Fruit fly (Drosophila melanogaster) whole organism, embryonic: ENCODE results near the gene sesB.

ENCODE experiments used
- Adf1 ChIP-seq: fragments of 200-800 bp; sonication (Bioruptor generic); IDR thresholded peaks from 2 replicates; pipeline ENCODE4 v1.3.6; 2022; ENCODE audit warnings: missing biosample characterization, missing genetic modification characterization
- BtbVII ChIP-seq: fragments of 200-800 bp; sonication (Bioruptor generic); optimal IDR thresholded peaks from 3 replicates; lab custom pipeline; 2017; ENCODE audit warnings: missing biosample characterization, mild to moderate bottlenecking, missing genetic modification characterization
- Bteb2 ChIP-seq: fragments of 200-800 bp; sonication (Bioruptor generic); optimal IDR thresholded peaks from 2 replicates; lab custom pipeline; 2016; ENCODE audit warnings: missing biosample characterization, missing genetic modification characterization
- CG10274 ChIP-seq: fragments of 200-800 bp; sonication (Bioruptor generic); optimal IDR thresholded peaks from 3 replicates; lab custom pipeline; 2017; ENCODE audit warnings: missing biosample characterization, mild to moderate bottlenecking, missing genetic modification characterization
- CG11723 ChIP-seq: fragments of 200-800 bp; sonication (Bioruptor generic); optimal IDR thresholded peaks from 2 replicates; lab custom pipeline; 2017; ENCODE audit warnings: missing biosample characterization, mild to moderate bottlenecking, missing genetic modification characterization
- CG12219 ChIP-seq: fragments of 200-800 bp; sonication (Bioruptor generic); optimal IDR thresholded peaks from 3 replicates; lab custom pipeline; 2018; ENCODE audit warnings: missing biosample characterization, mild to moderate bottlenecking, missing genetic modification characterization
- CG12659 ChIP-seq: fragments of 200-800 bp; sonication (Bioruptor generic); optimal IDR thresholded peaks from 3 replicates; lab custom pipeline; 2017; ENCODE audit warnings: mild to moderate bottlenecking, missing biosample characterization, missing genetic modification reagents, missing genetic modification characterization
- CG12744 ChIP-seq: fragments of 200-800 bp; sonication (Bioruptor generic); optimal IDR thresholded peaks from 2 replicates; lab custom pipeline; 2016; ENCODE audit warnings: missing biosample characterization, missing genetic modification characterization
- CG12942 ChIP-seq: fragments of 200-800 bp; sonication (Bioruptor generic); optimal IDR thresholded peaks from 3 replicates; lab custom pipeline; 2016; ENCODE audit warnings: missing biosample characterization, missing genetic modification characterization
- CG13296 ChIP-seq: fragments of 200-800 bp; sonication (Bioruptor generic); optimal IDR thresholded peaks from 3 replicates; lab custom pipeline; 2018; ENCODE audit warnings: missing biosample characterization, mild to moderate bottlenecking, missing genetic modification characterization
- CG14965 ChIP-seq: fragments of 200-800 bp; sonication (Bioruptor generic); optimal IDR thresholded peaks from 2 replicates; lab custom pipeline; 2016; ENCODE audit warnings: missing biosample characterization, missing genetic modification characterization, borderline replicate concordance
- CG15073 ChIP-seq: fragments of 200-800 bp; sonication (Bioruptor generic); optimal IDR thresholded peaks from 2 replicates; lab custom pipeline; 2016; ENCODE audit warnings: missing biosample characterization, missing genetic modification characterization
- CG17612 ChIP-seq: fragments of 200-800 bp; sonication (Bioruptor generic); IDR thresholded peaks from 2 replicates; pipeline ENCODE4 v1.3.6; 2022; ENCODE audit warnings: missing biosample characterization, missing genetic modification characterization
- CG2120 ChIP-seq: fragments of 200-800 bp; sonication (Bioruptor generic); optimal IDR thresholded peaks from 3 replicates; lab custom pipeline; 2016; ENCODE audit warnings: missing biosample characterization, missing genetic modification characterization
- CG30431 ChIP-seq: fragments of 200-800 bp; sonication (Bioruptor generic); optimal IDR thresholded peaks from 2 replicates; lab custom pipeline; 2017; ENCODE audit warnings: missing biosample characterization, missing genetic modification characterization
- CG4730 ChIP-seq: fragments of 200-800 bp; sonication (Bioruptor generic); IDR thresholded peaks from 2 replicates; pipeline ENCODE4 v1.3.6; 2022; ENCODE audit warnings: missing biosample characterization, missing genetic modification characterization
- CG5953 ChIP-seq: fragments of 200-800 bp; sonication (Bioruptor generic); IDR thresholded peaks from 2 replicates; pipeline ENCODE4 v1.3.6; 2022; ENCODE audit warnings: missing biosample characterization, missing genetic modification characterization
- CG7372 ChIP-seq: fragments of 200-800 bp; sonication (Bioruptor generic); IDR thresholded peaks from 2 replicates; pipeline ENCODE4 v1.3.6; 2022; ENCODE audit warnings: missing biosample characterization, missing genetic modification characterization
- CG8089 ChIP-seq: fragments of 200-800 bp; sonication (Bioruptor generic); optimal IDR thresholded peaks from 3 replicates; lab custom pipeline; 2016; ENCODE audit warnings: missing biosample characterization, missing genetic modification characterization
- CG8944 ChIP-seq: fragments of 200-800 bp; sonication (Bioruptor generic); optimal IDR thresholded peaks from 3 replicates; lab custom pipeline; 2016; ENCODE audit warnings: missing biosample characterization, missing genetic modification characterization
- CG9727 ChIP-seq: fragments of 200-800 bp; sonication (Bioruptor generic); optimal IDR thresholded peaks from 3 replicates; lab custom pipeline; 2017; ENCODE audit warnings: missing biosample characterization, mild to moderate bottlenecking, missing genetic modification characterization
- Camta ChIP-seq: fragments of 200-800 bp; sonication (Bioruptor generic); optimal IDR thresholded peaks from 2 replicates; lab custom pipeline; 2016; ENCODE audit warnings: missing biosample characterization, missing genetic modification characterization
- D ChIP-seq, 2 experiments: fragments of 200-800 bp in 1 of 2; fragments of >200 bp in 1 of 2; sonication (Bioruptor generic) in 1 of 2; optimal IDR thresholded peaks; 2 replicates in 1 of 2; 3 replicates in 1 of 2; lab custom pipeline; 2017; ENCODE audit warnings: mild to moderate bottlenecking in 1 of 2, missing biosample characterization in 1 of 2, missing genetic modification characterization in 1 of 2, missing genetic modification reagents in 1 of 2
- D19B ChIP-seq: fragments of 200-800 bp; sonication (Bioruptor generic); optimal IDR thresholded peaks from 2 replicates; lab custom pipeline; 2017; ENCODE audit warnings: missing biosample characterization, mild to moderate bottlenecking, missing genetic modification characterization
- Doc3 ChIP-seq: fragments of 200-800 bp; sonication (Bioruptor generic); IDR thresholded peaks from 3 replicates; pipeline ENCODE4 v1.3.6; 2022; ENCODE audit warnings: missing biosample characterization, missing genetic modification characterization; ENCODE audit not compliant: partially characterized antibody
- HmgZ ChIP-seq: fragments of 200-800 bp; sonication (Bioruptor generic); optimal IDR thresholded peaks from 2 replicates; lab custom pipeline; 2018; ENCODE audit warnings: missing biosample characterization, mild to moderate bottlenecking, missing genetic modification characterization
- Hmr ChIP-seq: fragments of 200-800 bp; sonication (Bioruptor generic); optimal IDR thresholded peaks from 3 replicates; lab custom pipeline; 2017; ENCODE audit warnings: mild to moderate bottlenecking, missing biosample characterization, missing genetic modification reagents, missing genetic modification characterization
- Oli ChIP-seq: fragments of 200-800 bp; sonication (Bioruptor generic); optimal IDR thresholded peaks from 2 replicates; lab custom pipeline; 2018; ENCODE audit warnings: missing biosample characterization, mild to moderate bottlenecking, missing genetic modification characterization, moderate library complexity
- Scr ChIP-seq: fragments of 200-800 bp; sonication (Bioruptor generic); IDR thresholded peaks from 2 replicates; pipeline ENCODE4 v1.3.6; 2022; ENCODE audit warnings: missing biosample characterization, missing genetic modification characterization; ENCODE audit not compliant: partially characterized antibody
- Side ChIP-seq: fragments of 200-800 bp; sonication (Bioruptor generic); optimal IDR thresholded peaks from 2 replicates; lab custom pipeline; 2016; ENCODE audit warnings: missing biosample characterization, missing genetic modification characterization
- Six4 ChIP-seq: fragments of 200-800 bp; sonication (Bioruptor generic); optimal IDR thresholded peaks from 2 replicates; lab custom pipeline; 2016; ENCODE audit warnings: missing biosample characterization, missing genetic modification characterization
- Sox100B ChIP-seq: fragments of 200-800 bp; sonication (Bioruptor generic); optimal IDR thresholded peaks from 3 replicates; lab custom pipeline; 2018; ENCODE audit warnings: missing biosample characterization, mild to moderate bottlenecking, missing genetic modification characterization
- az2 ChIP-seq: fragments of 200-800 bp; sonication (Bioruptor generic); optimal IDR thresholded peaks from 3 replicates; lab custom pipeline; 2016; ENCODE audit warnings: missing biosample characterization, missing genetic modification characterization
- bigmax ChIP-seq: fragments of 200-800 bp; sonication (Bioruptor generic); optimal IDR thresholded peaks from 2 replicates; lab custom pipeline; 2018; ENCODE audit warnings: missing biosample characterization, mild to moderate bottlenecking, missing genetic modification characterization
- bsh ChIP-seq, 2 experiments: fragments of 200-800 bp; sonication (Bioruptor generic); optimal IDR thresholded peaks; 2 replicates each; lab custom pipeline; 2017 to 2018; ENCODE audit warnings: mild to moderate bottlenecking in 2 of 2, missing biosample characterization in 2 of 2, missing genetic modification characterization in 2 of 2, moderate library complexity in 1 of 2
- chinmo ChIP-seq: fragments of 200-800 bp; sonication (Bioruptor generic); IDR thresholded peaks from 4 replicates; pipeline ENCODE4 v1.3.6; 2022; ENCODE audit warnings: missing biosample characterization, missing genetic modification characterization; ENCODE audit not compliant: partially characterized antibody
- dpn ChIP-seq, 2 experiments: fragments of 200-800 bp; sonication (Bioruptor generic); optimal IDR thresholded peaks; 3 replicates each; lab custom pipeline; 2016; ENCODE audit warnings: missing biosample characterization in 2 of 2, missing genetic modification characterization in 2 of 2
- eyg ChIP-seq: fragments of 200-800 bp; sonication (Bioruptor generic); optimal IDR thresholded peaks from 3 replicates; lab custom pipeline; 2016; ENCODE audit warnings: missing biosample characterization, missing genetic modification characterization
- fd102C ChIP-seq: fragments of 200-800 bp; sonication (Bioruptor generic); optimal IDR thresholded peaks from 2 replicates; lab custom pipeline; 2018; ENCODE audit warnings: missing biosample characterization, mild to moderate bottlenecking, missing genetic modification characterization, moderate library complexity
- ind ChIP-seq: fragments of 200-800 bp; sonication (Bioruptor generic); optimal IDR thresholded peaks from 3 replicates; lab custom pipeline; 2016; ENCODE audit warnings: missing biosample characterization, missing genetic modification characterization
- lmd ChIP-seq: fragments of 200-800 bp; sonication (Bioruptor generic); IDR thresholded peaks from 2 replicates; pipeline ENCODE4 v1.3.6; 2022; ENCODE audit warnings: missing biosample characterization, missing genetic modification characterization
- lov ChIP-seq, 2 experiments: fragments of 200-800 bp in 1 of 2; fragments of >200 bp in 1 of 2; sonication (Bioruptor generic) in 1 of 2; IDR thresholded peaks in 1 of 2; optimal IDR thresholded peaks in 1 of 2; 2 replicates in 1 of 2; 3 replicates in 1 of 2; pipeline versions ENCODE4 v1.3.6 to Lab custom; 2017 to 2022; ENCODE audit warnings: missing biosample characterization in 1 of 2, missing genetic modification characterization in 1 of 2
- pho ChIP-seq: fragments of 200-800 bp; sonication (Bioruptor generic); optimal IDR thresholded peaks from 2 replicates; lab custom pipeline; 2016; ENCODE audit warnings: missing biosample characterization, missing genetic modification characterization
- pnt ChIP-seq: fragments of 200-800 bp; sonication (Bioruptor generic); optimal IDR thresholded peaks from 3 replicates; lab custom pipeline; 2016; ENCODE audit warnings: missing biosample characterization, missing genetic modification characterization
- psq ChIP-seq: fragments of 200-800 bp; sonication (Bioruptor generic); optimal IDR thresholded peaks from 2 replicates; lab custom pipeline; 2017; ENCODE audit warnings: missing biosample characterization, missing genetic modification characterization
- sc ChIP-seq, 3 experiments: fragments of >200 bp in 2 of 3; fragments of 200-800 bp in 1 of 3; sonication (Bioruptor generic) in 1 of 3; optimal IDR thresholded peaks; 2 replicates in 2 of 3; 3 replicates in 1 of 3; lab custom pipeline; 2017; ENCODE audit warnings: mild to moderate bottlenecking in 1 of 3, missing biosample characterization in 1 of 3, missing genetic modification characterization in 1 of 3, missing genetic modification reagents in 1 of 3
- sens ChIP-seq: fragments of 200-800 bp; sonication (Bioruptor generic); peaks from one replicate; lab custom pipeline; 2016; ENCODE audit warnings: missing biosample characterization, missing genetic modification characterization
- so ChIP-seq: fragments of 200-800 bp; sonication (Bioruptor generic); IDR thresholded peaks from 3 replicates; pipeline ENCODE4 v1.3.6; 2022; ENCODE audit warnings: missing biosample characterization, missing genetic modification characterization
- tap ChIP-seq: fragments of 200-800 bp; optimal IDR thresholded peaks from 3 replicates; lab custom pipeline; 2019; ENCODE audit warnings: missing biosample characterization, mild to moderate bottlenecking, missing genetic modification characterization, moderate library complexity
- usp ChIP-seq: fragments of >200 bp; optimal IDR thresholded peaks from 2 replicates; lab custom pipeline; 2017; ENCODE audit warnings: missing biosample characterization, missing genetic modification characterization

Gene sesB

DNA sequence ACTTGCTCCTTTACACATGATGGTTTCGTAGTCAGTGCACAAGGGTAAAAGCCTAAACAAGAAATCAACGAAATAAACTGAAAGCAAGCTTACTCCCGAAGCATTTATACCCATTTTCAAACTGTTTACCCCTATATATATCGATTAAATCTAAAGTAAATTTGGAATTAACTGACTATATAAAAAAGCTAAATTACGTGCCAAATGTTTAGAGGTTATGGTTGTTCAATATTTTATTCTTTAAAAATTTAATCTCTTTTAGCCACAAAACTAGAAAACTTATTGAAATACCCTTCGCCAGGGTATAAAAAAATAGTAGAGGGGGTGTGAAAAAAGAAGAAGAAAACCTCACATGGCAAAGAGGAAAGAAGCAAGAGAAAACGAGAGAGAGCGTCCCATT lies 55.0 kb downstream of the sesB start (continued):
- TF ChIP-seq bigmax: no peak
- peak; percentile 74 for TF ChIP-seq CG2120 (GFP tag; lab: Kevin White, UChicago)
- no peak for TF ChIP-seq CG12219
- no peak for TF ChIP-seq sc (optimal IDR thresholded peaks at IDR 0.05; lab: Kevin White, UChicago)
- peak; percentile 36 for TF ChIP-seq sc (GFP tag; optimal IDR thresholded peaks at IDR 0.05; lab: Kevin White, UChicago)
- peak; percentile 54 for TF ChIP-seq lmd (GFP tag; lab: Robert Waterston, UW)
- TF ChIP-seq az2 (GFP tag; lab: Kevin White, UChicago): peak; percentile 29
- no peak for TF ChIP-seq CG8089 (GFP tag; lab: Kevin White, UChicago)
- no peak for TF ChIP-seq lov (optimal IDR thresholded peaks at IDR 0.05; lab: Kevin White, UChicago)
- TF ChIP-seq lov (GFP tag; IDR thresholded peaks at IDR 0.05; lab: Robert Waterston, UW): no peak
- TF ChIP-seq CG9727 (GFP tag; lab: Kevin White, UChicago): peak; percentile 81
- no peak for TF ChIP-seq CG17612
- TF ChIP-seq CG4730 (GFP tag; lab: Robert Waterston, UW): no peak
- TF ChIP-seq CG10274 (GFP tag; lab: Kevin White, UChicago): no peak
- peak; percentile 31 for TF ChIP-seq CG12659 (GFP tag; lab: Kevin White, UChicago)
- peak in 1 of 2 experiments; percentile 73 for TF ChIP-seq bsh (GFP tag; optimal IDR thresholded peaks at IDR 0.05; lab: Kevin White, UChicago)
- peak; percentile 45; the same call in 1 of the 3 replicates for TF ChIP-seq so
- TF ChIP-seq CG14965 (GFP tag; lab: Kevin White, UChicago): no peak
- peak; percentile 55 for TF ChIP-seq tap (tag; lab: Kevin White, UChicago)
- peak; percentile 66 for TF ChIP-seq Oli
- no peak for TF ChIP-seq Doc3 (GFP tag; lab: Robert Waterston, UW)
- TF ChIP-seq BtbVII (GFP tag; lab: Kevin White, UChicago): no peak
- peak; percentile 74 for TF ChIP-seq Hmr (GFP tag; lab: Kevin White, UChicago)
- TF ChIP-seq CG30431 (GFP tag; lab: Kevin White, UChicago): no peak
- peak; percentile 26 for TF ChIP-seq HmgZ (tag; lab: Kevin White, UChicago)
- TF ChIP-seq D19B (GFP tag; lab: Kevin White, UChicago): peak; percentile 95
- peak; percentile 18 for TF ChIP-seq Side (GFP tag; lab: Kevin White, UChicago)
- TF ChIP-seq Six4: peak; percentile 13
- TF ChIP-seq CG15073 (GFP tag; lab: Kevin White, UChicago): no peak
- no peak for TF ChIP-seq fd102C (GFP tag; lab: Kevin White, UChicago)
- no peak for TF ChIP-seq psq (GFP tag; lab: Kevin White, UChicago)
- TF ChIP-seq CG8944: no peak
- peak; percentile 64 for TF ChIP-seq Sox100B (GFP tag; lab: Kevin White, UChicago)
- TF ChIP-seq CG5953: no peak
- TF ChIP-seq sens: peak; percentile 92
- peak; percentile 43 for TF ChIP-seq ind (GFP tag; lab: Kevin White, UChicago)
- TF ChIP-seq CG12744 (GFP tag; lab: Kevin White, UChicago): no peak
- peak; percentile 26 for TF ChIP-seq CG13296
- TF ChIP-seq pho (GFP tag; lab: Kevin White, UChicago): peak; percentile 18
- TF ChIP-seq Camta: peak; percentile 60
- peak; percentile 9 for TF ChIP-seq CG12942 (GFP tag; lab: Kevin White, UChicago)
- no peak for TF ChIP-seq Adf1 (GFP tag; lab: Robert Waterston, UW)
- no peak for TF ChIP-seq eyg (GFP tag; lab: Kevin White, UChicago)
- no peak for TF ChIP-seq pnt (GFP tag; lab: Kevin White, UChicago)
- no peak for TF ChIP-seq Scr (GFP tag; lab: Robert Waterston, UW)
- TF ChIP-seq CG11723 (GFP tag; lab: Kevin White, UChicago): peak; percentile 21
- TF ChIP-seq CG7372 (GFP tag; lab: Robert Waterston, UW): no peak
- no peak for TF ChIP-seq D (optimal IDR thresholded peaks at IDR 0.05; lab: Kevin White, UChicago)
- peak; percentile 52 for TF ChIP-seq D (GFP tag; optimal IDR thresholded peaks at IDR 0.05; lab: Kevin White, UChicago)
- TF ChIP-seq Bteb2 (GFP tag; lab: Kevin White, UChicago): peak; percentile 9
- no peak for TF ChIP-seq usp (GFP tag; lab: Kevin White, UChicago)
- no peak for TF ChIP-seq chinmo
- peak; percentile 32 to 46 for TF ChIP-seq dpn (GFP tag; optimal IDR thresholded peaks at IDR 0.05; lab: Kevin White, UChicago)
